Fruit fly (Drosophila melanogaster) whole organism, embryonic: ENCODE results near the gene CG14803.

Experiments
- Aef1 ChIP-seq: fragments of 200-800 bp; sonication (Bioruptor generic); IDR thresholded peaks from 3 replicates; pipeline ENCODE4 v1.3.6; 2022; ENCODE audit warnings: missing biosample characterization, missing genetic modification characterization
- B-H2 ChIP-seq: fragments of 200-800 bp; sonication (Bioruptor generic); optimal IDR thresholded peaks from 2 replicates; lab custom pipeline; 2018; ENCODE audit warnings: missing biosample characterization, mild to moderate bottlenecking, missing genetic modification characterization
- Bdp1 ChIP-seq: fragments of 200-800 bp; sonication (Bioruptor generic); optimal IDR thresholded peaks from 3 replicates; lab custom pipeline; 2016; ENCODE audit warnings: missing biosample characterization, missing genetic modification characterization
- CG11093 ChIP-seq: fragments of 200-800 bp; sonication (Bioruptor generic); IDR thresholded peaks from 3 replicates; pipeline ENCODE4 v1.3.6; 2022; ENCODE audit warnings: missing biosample characterization, missing genetic modification characterization
- CG11723 ChIP-seq: fragments of 200-800 bp; sonication (Bioruptor generic); optimal IDR thresholded peaks from 2 replicates; lab custom pipeline; 2017; ENCODE audit warnings: missing biosample characterization, mild to moderate bottlenecking, missing genetic modification characterization
- CG12155 ChIP-seq: fragments of 200-800 bp; sonication (Bioruptor generic); optimal IDR thresholded peaks from 3 replicates; lab custom pipeline; 2016; ENCODE audit warnings: missing biosample characterization, missing genetic modification characterization
- CG13287 ChIP-seq: fragments of 200-800 bp; sonication (Bioruptor generic); IDR thresholded peaks from 2 replicates; pipeline ENCODE4 v1.3.6; 2022; ENCODE audit warnings: missing biosample characterization, missing genetic modification characterization; ENCODE audit not compliant: partially characterized antibody
- CG14860 ChIP-seq: fragments of 200-800 bp; sonication (Bioruptor generic); IDR thresholded peaks from 3 replicates; pipeline ENCODE4 v1.3.6; 2022; ENCODE audit warnings: missing biosample characterization, missing genetic modification characterization; ENCODE audit not compliant: partially characterized antibody
- CG16813 ChIP-seq: fragments of 200-800 bp; sonication (Bioruptor generic); IDR thresholded peaks from 3 replicates; pipeline ENCODE4 v1.3.6; 2022; ENCODE audit warnings: missing biosample characterization, missing genetic modification characterization; ENCODE audit not compliant: partially characterized antibody
- CG17802 ChIP-seq: fragments of 200-800 bp; sonication (Bioruptor generic); optimal IDR thresholded peaks from 2 replicates; lab custom pipeline; 2018; ENCODE audit warnings: missing biosample characterization, mild to moderate bottlenecking, missing genetic modification characterization, moderate library complexity
- CG2678 ChIP-seq: fragments of 200-800 bp; sonication (Bioruptor generic); optimal IDR thresholded peaks from 3 replicates; lab custom pipeline; 2019; ENCODE audit warnings: missing biosample characterization, mild to moderate bottlenecking, missing genetic modification characterization, moderate library complexity
- CG3065 ChIP-seq: fragments of 200-800 bp; sonication (Bioruptor generic); optimal IDR thresholded peaks from 2 replicates; lab custom pipeline; 2016; ENCODE audit warnings: missing biosample characterization, missing genetic modification characterization
- CG3281 ChIP-seq: fragments of 200-800 bp; sonication (Bioruptor generic); optimal IDR thresholded peaks from 3 replicates; lab custom pipeline; 2017; ENCODE audit warnings: missing biosample characterization, mild to moderate bottlenecking, missing genetic modification characterization
- CG3995 ChIP-seq: fragments of 200-800 bp; sonication (Bioruptor generic); optimal IDR thresholded peaks from 3 replicates; lab custom pipeline; 2016; ENCODE audit warnings: missing biosample characterization, missing genetic modification characterization
- CG4854 ChIP-seq: fragments of 200-800 bp; sonication (Bioruptor generic); optimal IDR thresholded peaks from 2 replicates; lab custom pipeline; 2016; ENCODE audit warnings: missing biosample characterization, missing genetic modification characterization, inconsistent platforms
- CG6813 ChIP-seq: fragments of 200-800 bp; sonication (Bioruptor generic); optimal IDR thresholded peaks from 2 replicates; lab custom pipeline; 2017; ENCODE audit warnings: missing biosample characterization, missing genetic modification characterization, mild to moderate bottlenecking, moderate library complexity, missing genetic modification reagents
- CG7963 ChIP-seq: fragments of 200-800 bp; sonication (Bioruptor generic); IDR thresholded peaks from 3 replicates; pipeline ENCODE4 v1.3.6; 2022; ENCODE audit warnings: missing biosample characterization, missing genetic modification characterization; ENCODE audit not compliant: partially characterized antibody
- CTCF ChIP-seq: fragments of 200-800 bp; sonication (Bioruptor generic); optimal IDR thresholded peaks from 2 replicates; lab custom pipeline; 2017; ENCODE audit warnings: missing biosample characterization, mild to moderate bottlenecking, missing genetic modification characterization, moderate library complexity
- Dll ChIP-seq: fragments of 200-800 bp; sonication (Bioruptor generic); IDR thresholded peaks from 4 replicates; pipeline ENCODE4 v1.3.6; 2022; ENCODE audit warnings: missing biosample characterization, missing genetic modification characterization; ENCODE audit not compliant: partially characterized antibody
- Dp ChIP-seq: fragments of 200-800 bp; sonication (Bioruptor generic); optimal IDR thresholded peaks from 2 replicates; lab custom pipeline; 2018; ENCODE audit warnings: missing biosample characterization, mild to moderate bottlenecking, missing genetic modification characterization, moderate library complexity
- E2f2 ChIP-seq: fragments of 200-800 bp; sonication (Bioruptor generic); IDR thresholded peaks from 2 replicates; pipeline ENCODE4 v1.3.6; 2022; ENCODE audit warnings: missing biosample characterization, missing genetic modification characterization
- ERR ChIP-seq: fragments of 200-800 bp; sonication (Bioruptor generic); optimal IDR thresholded peaks from 2 replicates; lab custom pipeline; 2016; ENCODE audit warnings: missing biosample characterization, missing genetic modification characterization
- HmgZ ChIP-seq: fragments of 200-800 bp; sonication (Bioruptor generic); optimal IDR thresholded peaks from 2 replicates; lab custom pipeline; 2018; ENCODE audit warnings: missing biosample characterization, mild to moderate bottlenecking, missing genetic modification characterization
- Hr3 ChIP-seq: fragments of 200-800 bp; sonication (Bioruptor generic); optimal IDR thresholded peaks from 3 replicates; lab custom pipeline; 2016; ENCODE audit warnings: missing biosample characterization, missing genetic modification characterization
- Mrtf ChIP-seq: fragments of 200-800 bp; sonication (Bioruptor generic); IDR thresholded peaks from 3 replicates; pipeline ENCODE4 v1.3.6; 2022; ENCODE audit warnings: missing biosample characterization, missing genetic modification characterization
- Myb ChIP-seq: fragments of 200-800 bp; sonication (Bioruptor generic); optimal IDR thresholded peaks from 2 replicates; lab custom pipeline; 2016; ENCODE audit warnings: missing biosample characterization, missing genetic modification characterization
- NC2β ChIP-seq: fragments of 200-800 bp; sonication (Bioruptor generic); optimal IDR thresholded peaks from 2 replicates; lab custom pipeline; 2016; ENCODE audit warnings: missing biosample characterization, missing genetic modification characterization
- NFAT ChIP-seq: fragments of 200-800 bp; sonication (Bioruptor generic); IDR thresholded peaks from 2 replicates; pipeline ENCODE4 v1.3.6; 2022; ENCODE audit warnings: missing biosample characterization, missing genetic modification characterization
- Nf-YB ChIP-seq: fragments of 200-800 bp; sonication (Bioruptor generic); optimal IDR thresholded peaks from 3 replicates; lab custom pipeline; 2019; ENCODE audit warnings: missing biosample characterization, mild to moderate bottlenecking, missing genetic modification characterization, moderate library complexity
- Sry-δ ChIP-seq: fragments of 200-800 bp; sonication (Bioruptor generic); optimal IDR thresholded peaks from 2 replicates; lab custom pipeline; 2016; ENCODE audit warnings: missing biosample characterization, missing genetic modification characterization
- br ChIP-seq: fragments of >200 bp; optimal IDR thresholded peaks from 2 replicates; lab custom pipeline; 2017
- bsh ChIP-seq, 2 experiments: fragments of 200-800 bp; sonication (Bioruptor generic); optimal IDR thresholded peaks; 2 replicates each; lab custom pipeline; 2017 to 2018; ENCODE audit warnings: mild to moderate bottlenecking in 2 of 2, missing biosample characterization in 2 of 2, missing genetic modification characterization in 2 of 2, moderate library complexity in 1 of 2
- exex ChIP-seq: fragments of 200-800 bp; sonication (Bioruptor generic); optimal IDR thresholded peaks from 4 replicates; lab custom pipeline; 2018; ENCODE audit warnings: missing biosample characterization, mild to moderate bottlenecking, missing genetic modification characterization, moderate library complexity
- fd96Cb ChIP-seq: fragments of 200-800 bp; sonication (Bioruptor generic); optimal IDR thresholded peaks from 2 replicates; lab custom pipeline; 2018; ENCODE audit warnings: missing biosample characterization, mild to moderate bottlenecking, missing genetic modification characterization, moderate library complexity
- gfzf ChIP-seq: fragments of 200-800 bp; sonication (Bioruptor generic); optimal IDR thresholded peaks from 2 replicates; lab custom pipeline; 2016; ENCODE audit warnings: missing biosample characterization, mild to moderate bottlenecking, missing genetic modification characterization, moderate library complexity
- klu ChIP-seq: fragments of 200-800 bp; sonication (Bioruptor generic); IDR thresholded peaks from 2 replicates; pipeline ENCODE4 v1.3.6; 2022; ENCODE audit warnings: missing biosample characterization, missing genetic modification characterization
- lab ChIP-seq: fragments of 200-800 bp; sonication (Bioruptor generic); optimal IDR thresholded peaks from 3 replicates; lab custom pipeline; 2017; ENCODE audit warnings: missing biosample characterization, missing genetic modification characterization, mild to moderate bottlenecking, moderate library complexity, missing genetic modification reagents
- pita ChIP-seq: fragments of 200-800 bp; sonication (Bioruptor generic); optimal IDR thresholded peaks from 2 replicates; lab custom pipeline; 2017; ENCODE audit warnings: missing biosample characterization, mild to moderate bottlenecking, missing genetic modification characterization
- psq ChIP-seq: fragments of 200-800 bp; sonication (Bioruptor generic); optimal IDR thresholded peaks from 2 replicates; lab custom pipeline; 2017; ENCODE audit warnings: missing biosample characterization, missing genetic modification characterization
- pum ChIP-seq: fragments of 200-800 bp; sonication (Bioruptor generic); optimal IDR thresholded peaks from 2 replicates; lab custom pipeline; 2016; ENCODE audit warnings: missing biosample characterization, missing genetic modification characterization
- pzg ChIP-seq: fragments of 200-800 bp; sonication (Bioruptor generic); optimal IDR thresholded peaks from 3 replicates; lab custom pipeline; 2018; ENCODE audit warnings: missing biosample characterization, mild to moderate bottlenecking, missing genetic modification characterization, moderate library complexity
- sc ChIP-seq, 3 experiments: fragments of >200 bp in 2 of 3; fragments of 200-800 bp in 1 of 3; sonication (Bioruptor generic) in 1 of 3; optimal IDR thresholded peaks; 2 replicates in 2 of 3; 3 replicates in 1 of 3; lab custom pipeline; 2017; ENCODE audit warnings: mild to moderate bottlenecking in 1 of 3, missing biosample characterization in 1 of 3, missing genetic modification characterization in 1 of 3, missing genetic modification reagents in 1 of 3
- scrt ChIP-seq: fragments of 200-800 bp; sonication (Bioruptor generic); optimal IDR thresholded peaks from 2 replicates; lab custom pipeline; 2018; ENCODE audit warnings: missing biosample characterization, mild to moderate bottlenecking, missing genetic modification characterization, moderate library complexity
- sd ChIP-seq: fragments of 200-800 bp; sonication (Bioruptor generic); optimal IDR thresholded peaks from 3 replicates; lab custom pipeline; 2018; ENCODE audit warnings: missing biosample characterization, mild to moderate bottlenecking, missing genetic modification characterization, moderate library complexity
- sima ChIP-seq: fragments of 200-800 bp; sonication (Bioruptor generic); optimal IDR thresholded peaks from 2 replicates; lab custom pipeline; 2016; ENCODE audit warnings: missing biosample characterization, missing genetic modification characterization
- slbo ChIP-seq: fragments of 200-800 bp; sonication (Bioruptor generic); IDR thresholded peaks from 2 replicates; pipeline ENCODE4 v1.3.6; 2022; ENCODE audit warnings: missing biosample characterization, missing genetic modification characterization
- slou ChIP-seq: fragments of 200-800 bp; sonication (Bioruptor generic); optimal IDR thresholded peaks from 3 replicates; lab custom pipeline; 2016; ENCODE audit warnings: missing biosample characterization, missing genetic modification characterization
- sr ChIP-seq: fragments of 200-800 bp; sonication (Bioruptor generic); IDR thresholded peaks from 3 replicates; pipeline ENCODE4 v1.3.6; 2022; ENCODE audit warnings: missing biosample characterization, missing genetic modification characterization
- stwl ChIP-seq: fragments of 200-800 bp; sonication (Bioruptor generic); optimal IDR thresholded peaks from 3 replicates; lab custom pipeline; 2018; ENCODE audit warnings: missing biosample characterization, mild to moderate bottlenecking, missing genetic modification characterization, moderate library complexity
- vfl ChIP-seq: fragments of 200-800 bp; sonication (Bioruptor generic); optimal IDR thresholded peaks from 2 replicates; lab custom pipeline; 2016; ENCODE audit warnings: missing biosample characterization, missing genetic modification characterization

Gene CG14803

dm6 chrX:1868586-1869111, at the start of gene CG14803, which contains the start of gene Pex5 (continued):
- TF ChIP-seq CG4854 (GFP tag; lab: Kevin White, UChicago) (no peak), CG16813 (GFP tag; lab: Robert Waterston, UW) (peak; percentile 65), exex (tag; lab: Kevin White, UChicago) (no peak), Myb (GFP tag; lab: Kevin White, UChicago) (peak; percentile 31), CG11093 (no peak), sr (no peak), B-H2 (GFP tag; lab: Kevin White, UChicago) (no peak), CG14860 (GFP tag; lab: Robert Waterston, UW) (peak; percentile 52; the same call in 1 of the 3 replicates), psq (GFP tag; lab: Kevin White, UChicago) (no peak), klu (no peak), Dll (peak; percentile 57; the same call in 2 of the 4 replicates), slbo (GFP tag; lab: Robert Waterston, UW) (0 out of 2 replicates have a peak, but pooled peaks have one; percentile 12), vfl (GFP tag; lab: Kevin White, UChicago) (no peak), CG7963 (GFP tag; lab: Robert Waterston, UW) (peak; percentile 67; the same call in 1 of the 3 replicates), Aef1 (no peak), sima (GFP tag; lab: Kevin White, UChicago) (no peak), CG6813 (GFP tag; lab: Kevin White, UChicago) (no peak), lab (GFP tag; lab: Kevin White, UChicago) (no peak), bsh (GFP tag; optimal IDR thresholded peaks at IDR 0.05; lab: Kevin White, UChicago) (no peak), slou (GFP tag; lab: Kevin White, UChicago) (no peak)

dm6 chrX:1819026-1819425, 49.6 kb upstream of the CG14803 start:
- TF ChIP-seq ERR (GFP tag; lab: Kevin White, UChicago) (no peak), fd96Cb (no peak), E2f2 (GFP tag; lab: Robert Waterston, UW) (peak; percentile 24; the same call in 1 of the 2 replicates), Bdp1 (GFP tag; lab: Kevin White, UChicago) (no peak), Hr3 (GFP tag; lab: Kevin White, UChicago) (no peak), CG3995 (GFP tag; lab: Kevin White, UChicago) (no peak), CG13287 (GFP tag; lab: Robert Waterston, UW) (peak; percentile 12; the same call in 1 of the 2 replicates), CG11723 (no peak), NFAT (GFP tag; lab: Robert Waterston, UW) (0 out of 2 replicates have a peak, but pooled peaks have one; percentile 6), Nf-YB (GFP tag; lab: Kevin White, UChicago) (no peak), CG2678 (tag; lab: Kevin White, UChicago) (no peak), NC2β (no peak), HmgZ (tag; lab: Kevin White, UChicago) (no peak), pum (GFP tag; lab: Kevin White, UChicago) (no peak), scrt (no peak), Mrtf (GFP tag; lab: Robert Waterston, UW) (no peak), CG7963 (GFP tag; lab: Robert Waterston, UW) (no peak), gfzf (peak; percentile 38), pzg (GFP tag; lab: Kevin White, UChicago) (peak; percentile 6), stwl (peak; percentile 16), CG3281 (no peak), Dp (GFP tag; lab: Kevin White, UChicago) (peak; percentile 0), pita (GFP tag; lab: Kevin White, UChicago) (peak; percentile 23), CTCF (GFP tag; lab: Kevin White, UChicago) (peak; percentile 66), CG17802 (tag; lab: Kevin White, UChicago) (peak; percentile 27), br (no peak), Sry-δ (GFP tag; lab: Kevin White, UChicago) (no peak), CG3065 (GFP tag; lab: Kevin White, UChicago) (no peak), sc (optimal IDR thresholded peaks at IDR 0.05; lab: Kevin White, UChicago) (no peak), sc (GFP tag; optimal IDR thresholded peaks at IDR 0.05; lab: Kevin White, UChicago) (no peak), sd (tag; lab: Kevin White, UChicago) (no peak), CG12155 (GFP tag; lab: Kevin White, UChicago) (no peak)
